Worm (Caenorhabditis elegans) whole organism, L3 larva: Measurements from ENCODE around the gene col-81.

Experiments
- R02D3.7 ChIP-seq: fragments of 150-350 bp; optimal IDR thresholded peaks from 2 replicates; lab custom pipeline; 2014; ENCODE audit warnings: missing biosample characterization, missing genetic modification characterization
- ama-1 ChIP-seq: fragments of 150-350 bp; optimal IDR thresholded peaks from 2 replicates; lab custom pipeline; 2018
- ceh-16 ChIP-seq: sonication (generic microtip); optimal IDR thresholded peaks from 2 replicates; lab custom pipeline; 2017; ENCODE audit warnings: missing biosample characterization, missing genetic modification characterization
- ceh-9 ChIP-seq: sonication (generic microtip); optimal IDR thresholded peaks from 2 replicates; lab custom pipeline; 2018; ENCODE audit warnings: missing biosample characterization, missing genetic modification characterization
- elt-1 ChIP-seq: fragments of 150-350 bp; optimal IDR thresholded peaks from 2 replicates; lab custom pipeline; 2014; ENCODE audit warnings: missing biosample characterization, missing genetic modification characterization
- elt-3 ChIP-seq, 3 experiments: fragments of 150-350 bp in 1 of 3; sonication (generic microtip) in 2 of 3; optimal IDR thresholded peaks; 2 replicates in 2 of 3; 4 replicates in 1 of 3; lab custom pipeline; 2014 to 2017; ENCODE audit warnings: missing biosample characterization in 3 of 3, missing genetic modification characterization in 3 of 3
- eor-1 ChIP-seq, 2 experiments: fragments of 150-350 bp; optimal IDR thresholded peaks; 2 replicates each; lab custom pipeline; 2014 to 2018; ENCODE audit warnings: missing biosample characterization in 2 of 2, missing genetic modification characterization in 2 of 2
- fkh-10 ChIP-seq: sonication (generic microtip); optimal IDR thresholded peaks from 2 replicates; lab custom pipeline; 2017; ENCODE audit warnings: missing biosample characterization, missing genetic modification reagents, missing genetic modification characterization
- fkh-2 ChIP-seq: fragments of 150-350 bp; optimal IDR thresholded peaks from 2 replicates; lab custom pipeline; 2014; ENCODE audit warnings: missing biosample characterization, missing genetic modification reagents, missing genetic modification characterization
- fos-1 ChIP-seq: fragments of 150-350 bp; optimal IDR thresholded peaks from 2 replicates; lab custom pipeline; 2014; ENCODE audit warnings: missing biosample characterization, missing genetic modification characterization
- jun-1 ChIP-seq: fragments of 150-350 bp; optimal IDR thresholded peaks from 2 replicates; lab custom pipeline; 2014; ENCODE audit warnings: missing biosample characterization, missing genetic modification reagents, missing genetic modification characterization
- lin-15B ChIP-seq: fragments of 150-350 bp; optimal IDR thresholded peaks from 2 replicates; lab custom pipeline; 2014; ENCODE audit warnings: missing biosample characterization, missing genetic modification characterization
- lin-39 ChIP-seq: fragments of 150-350 bp; optimal IDR thresholded peaks from 2 replicates; lab custom pipeline; 2018; ENCODE audit warnings: missing biosample characterization, missing genetic modification reagents, missing genetic modification characterization
- lsy-12 ChIP-seq: sonication (generic microtip); optimal IDR thresholded peaks from 2 replicates; lab custom pipeline; 2016; ENCODE audit warnings: mild to moderate bottlenecking, missing genetic modification characterization, missing compliant biosample characterization
- mml-1 ChIP-seq: fragments of 150-350 bp; sonication (generic microtip); optimal IDR thresholded peaks from 3 replicates; lab custom pipeline; 2014; ENCODE audit warnings: missing biosample characterization, missing genetic modification characterization
- nfya-1 ChIP-seq: sonication (generic microtip); optimal IDR thresholded peaks from 2 replicates; lab custom pipeline; 2017; ENCODE audit warnings: missing genetic modification characterization, mild to moderate bottlenecking, missing compliant biosample characterization, antibody characterized with exemption, moderate library complexity; ENCODE audit not compliant: insufficient read depth
- nhr-11 ChIP-seq: fragments of 150-350 bp; optimal IDR thresholded peaks from 2 replicates; lab custom pipeline; 2014; ENCODE audit warnings: missing biosample characterization, missing genetic modification characterization
- nhr-12 ChIP-seq: fragments of 150-350 bp; optimal IDR thresholded peaks from 2 replicates; lab custom pipeline; 2014; ENCODE audit warnings: missing biosample characterization, missing genetic modification characterization
- nhr-23 ChIP-seq: fragments of 150-350 bp; optimal IDR thresholded peaks from 2 replicates; lab custom pipeline; 2014; ENCODE audit warnings: missing biosample characterization, missing genetic modification reagents, missing genetic modification characterization
- nhr-25 ChIP-seq: sonication (generic microtip); optimal IDR thresholded peaks from 2 replicates; lab custom pipeline; 2017; ENCODE audit warnings: missing biosample characterization, missing genetic modification characterization
- nhr-43 ChIP-seq: sonication (generic microtip); optimal IDR thresholded peaks from 2 replicates; lab custom pipeline; 2016; ENCODE audit warnings: mild to moderate bottlenecking, missing genetic modification characterization, missing compliant biosample characterization; ENCODE audit not compliant: poor library complexity, severe bottlenecking
- nhr-77 ChIP-seq: fragments of 150-350 bp; optimal IDR thresholded peaks from 2 replicates; lab custom pipeline; 2014; ENCODE audit warnings: missing biosample characterization, missing genetic modification characterization
- pha-4 ChIP-seq: fragments of 150-350 bp; optimal IDR thresholded peaks from 2 replicates; lab custom pipeline; 2014; ENCODE audit warnings: missing biosample characterization, missing genetic modification reagents, missing genetic modification characterization
- pqm-1 ChIP-seq: fragments of 150-350 bp; optimal IDR thresholded peaks from 2 replicates; lab custom pipeline; 2017; ENCODE audit warnings: missing biosample characterization, missing genetic modification characterization, inconsistent platforms
- snpc-4 ChIP-seq: fragments of 150-350 bp; optimal IDR thresholded peaks from 2 replicates; lab custom pipeline; 2014; ENCODE audit warnings: missing biosample characterization, missing genetic modification characterization
- tbx-2 ChIP-seq: sonication (generic microtip); optimal IDR thresholded peaks from 2 replicates; lab custom pipeline; 2016; ENCODE audit warnings: mild to moderate bottlenecking, missing genetic modification characterization, missing compliant biosample characterization
- unc-39 ChIP-seq: sonication (generic microtip); optimal IDR thresholded peaks from 4 replicates; lab custom pipeline; 2017; ENCODE audit warnings: missing biosample characterization, missing genetic modification characterization
- zag-1 ChIP-seq: fragments of 150-350 bp; optimal IDR thresholded peaks from 2 replicates; lab custom pipeline; 2014; ENCODE audit warnings: missing biosample characterization, missing genetic modification characterization
- ztf-4 ChIP-seq: fragments of 150-350 bp; optimal IDR thresholded peaks from 2 replicates; lab custom pipeline; 2014; ENCODE audit warnings: missing biosample characterization, missing genetic modification characterization

col-81 gene

DNA sequence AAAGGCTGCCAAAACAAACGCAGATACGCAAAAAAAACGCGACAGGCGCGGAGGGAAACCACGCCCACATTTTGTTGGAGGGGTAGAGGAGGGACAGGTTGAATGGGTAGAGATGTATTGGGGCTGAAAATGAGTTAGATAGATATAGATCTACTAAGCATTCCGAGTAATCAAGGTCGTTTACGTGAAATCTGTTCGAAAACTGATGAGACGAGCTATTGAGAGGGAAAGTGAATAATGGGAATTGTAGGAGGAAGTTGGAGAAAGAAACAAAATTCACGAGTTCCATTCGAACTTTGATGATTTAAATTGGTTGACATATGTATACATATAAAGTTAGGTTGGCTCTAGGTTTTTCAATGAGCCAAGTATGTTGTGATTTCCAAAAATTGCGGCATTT is 3.3 kb upstream of the col-81 start:
- TF ChIP-seq ceh-16 (tag; lab: Kevin White, UChicago) (no peak), pqm-1 (tag; lab: Kevin White, UChicago) (no peak), nhr-43 (no peak), nfya-1 (tag; lab: Kevin White, UChicago) (no peak), elt-1 (tag; lab: Kevin White, UChicago) (peak; percentile 85), nhr-12 (tag; lab: Kevin White, UChicago) (no peak), eor-1 (tag; optimal IDR thresholded peaks at IDR 0.05; lab: Kevin White, UChicago) (no peak), nhr-25 (tag; lab: Kevin White, UChicago) (peak; percentile 51), fos-1 (no peak), ztf-4 (tag; lab: Kevin White, UChicago) (no peak)

DNA sequence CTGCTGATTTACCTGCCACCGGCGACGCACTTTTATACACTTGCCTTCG is 3.1 kb upstream of the col-81 start, which contains the start of gene ram-2:
TSS of gene ram-2 (minus strand) at position 47 of the 49 bp plus-strand sequence.
- TF ChIP-seq lin-15B (no peak), elt-1 (tag; lab: Kevin White, UChicago) (no peak), nhr-77 (tag; lab: Kevin White, UChicago) (no peak), mml-1 (no peak), nhr-25 (tag; lab: Kevin White, UChicago) (peak; percentile 68), lin-39 (tag; lab: Kevin White, UChicago) (no peak)

DNA sequence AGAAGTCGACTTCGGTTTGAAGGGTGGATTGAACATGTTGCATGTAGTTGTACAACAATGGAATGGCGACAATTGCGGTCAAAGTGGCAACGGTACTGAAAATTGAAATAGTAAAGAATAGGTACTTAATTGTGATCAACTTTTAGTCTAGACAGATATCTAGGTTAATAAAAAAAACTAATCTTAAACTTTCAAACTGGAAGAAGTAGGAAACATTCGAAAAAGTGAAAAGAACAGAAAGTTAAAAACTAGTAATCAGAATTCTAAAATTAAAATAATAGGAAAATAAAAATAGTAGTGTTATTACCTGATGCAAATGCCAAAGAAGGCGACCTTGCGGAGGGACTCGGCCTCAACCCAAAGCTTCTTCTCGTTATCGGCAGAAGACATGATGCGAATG is 2.9 kb upstream of the col-81 start:
- TF ChIP-seq lin-15B: no peak
- TF ChIP-seq lsy-12 (tag; lab: Kevin White, UChicago): no peak
- no peak for TF ChIP-seq unc-39 (tag; lab: Kevin White, UChicago)
- TF ChIP-seq nfya-1 (tag; lab: Kevin White, UChicago): peak; percentile 17
- no peak for TF ChIP-seq fos-1
- TF ChIP-seq nhr-43: no peak
- no peak for TF ChIP-seq fkh-10 (GFP tag; lab: Kevin White, UChicago)
- TF ChIP-seq nhr-11 (tag; lab: Kevin White, UChicago): no peak
- peak; percentile 8 for TF ChIP-seq ceh-16 (tag; lab: Kevin White, UChicago)
- TF ChIP-seq pqm-1 (tag; lab: Kevin White, UChicago): no peak
- no peak for TF ChIP-seq ceh-9 (tag; lab: Kevin White, UChicago)

ce11 chrII:11015734-11016133 is 2.2 kb upstream of the col-81 start:
- TF ChIP-seq nhr-43: peak; percentile 26
- TF ChIP-seq snpc-4 (tag; lab: Kevin White, UChicago): no peak
- TF ChIP-seq nfya-1 (tag; lab: Kevin White, UChicago): no peak
- no peak for TF ChIP-seq pha-4
- TF ChIP-seq, all 47 proteins: peak for 1

DNA sequence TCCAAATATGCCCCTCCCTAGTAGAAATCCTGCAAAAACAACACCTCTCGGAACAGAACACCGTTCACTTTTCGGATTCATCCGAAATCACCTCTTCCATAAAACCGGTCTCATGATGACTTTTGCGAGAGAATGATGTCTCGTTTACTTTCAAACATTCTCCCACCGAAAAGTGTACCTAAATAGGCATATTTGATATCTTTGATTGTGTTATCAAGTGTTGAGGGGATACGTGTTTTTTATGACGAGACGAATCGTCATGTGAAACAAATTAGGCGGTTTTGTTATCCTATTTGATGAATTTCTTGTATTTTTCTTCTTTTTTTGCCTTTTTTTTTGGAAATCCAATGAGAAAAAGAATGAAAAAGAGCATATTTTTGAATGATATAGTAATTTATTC is 1.6 kb upstream of the col-81 start:
- TF ChIP-seq R02D3.7 (no peak), snpc-4 (tag; lab: Kevin White, UChicago) (no peak), tbx-2 (no peak), nhr-23 (tag; lab: Kevin White, UChicago) (peak; percentile 6), ama-1 (lab: Kevin White, UChicago) (peak; percentile 50), jun-1 (tag; lab: Kevin White, UChicago) (no peak), nhr-25 (tag; lab: Kevin White, UChicago) (peak; percentile 7), fkh-2 (no peak), elt-1 (tag; lab: Kevin White, UChicago) (peak; percentile 39), ceh-9 (tag; lab: Kevin White, UChicago) (no peak)

- TF ChIP-seq eor-1 (tag; optimal IDR thresholded peaks at IDR 0.05; lab: Kevin White, UChicago): no peak
- TF ChIP-seq ama-1 (lab: Kevin White, UChicago): no peak
- no peak for TF ChIP-seq elt-1 (tag; lab: Kevin White, UChicago)
- no peak for TF ChIP-seq nhr-12 (tag; lab: Kevin White, UChicago)
- TF ChIP-seq nhr-77 (tag; lab: Kevin White, UChicago): no peak
- no peak for TF ChIP-seq zag-1 (tag; lab: Kevin White, UChicago)
- no peak for TF ChIP-seq elt-3 (tag; optimal IDR thresholded peaks at IDR 0.05; lab: Kevin White, UChicago)
Observed at ce11 chrII:11012532-11013179, 911 bp downstream of the col-81 start.

DNA sequence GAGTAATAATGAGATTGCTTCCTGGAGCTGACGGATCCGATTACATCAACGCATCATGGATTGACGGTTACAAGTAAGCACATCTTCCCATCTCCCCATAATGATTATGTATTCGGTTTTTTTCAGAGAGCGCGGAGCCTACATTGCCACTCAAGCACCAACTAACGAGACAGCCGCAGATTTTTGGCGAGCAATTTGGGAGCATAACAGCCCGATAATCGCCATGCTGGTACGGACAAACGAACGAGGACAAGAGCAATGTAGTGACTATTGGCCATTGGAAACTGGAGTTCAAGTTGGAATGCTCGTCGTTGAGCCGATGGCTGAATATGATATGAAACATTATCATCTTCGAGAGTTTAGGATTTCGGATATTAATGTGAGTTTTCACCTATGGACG is 2.7 kb downstream of the col-81 start:
- no peak for TF ChIP-seq ceh-9 (tag; lab: Kevin White, UChicago)
- TF ChIP-seq, all 47 proteins: peak for 0
